Worm (Caenorhabditis elegans) whole organism, L1 larva: ENCODE data around the gene F29A7.4.

Experiments used
- C34B4.2 ChIP-seq: sonication (generic microtip); optimal IDR thresholded peaks from 2 replicates; lab custom pipeline; 2017; ENCODE audit warnings: mild to moderate bottlenecking, missing genetic modification characterization, missing compliant biosample characterization
- F16B12.6 ChIP-seq: fragments of 150-350 bp; optimal IDR thresholded peaks from 2 replicates; lab custom pipeline; 2014; ENCODE audit warnings: missing biosample characterization, missing genetic modification characterization
- aha-1 ChIP-seq: fragments of 150-350 bp; optimal IDR thresholded peaks from 2 replicates; lab custom pipeline; 2014; ENCODE audit warnings: missing biosample characterization, missing genetic modification characterization
- alr-1 ChIP-seq: fragments of 200-800 bp; sonication (Bioruptor generic); optimal IDR thresholded peaks from 2 replicates; lab custom pipeline; 2018; ENCODE audit warnings: borderline replicate concordance, mild to moderate bottlenecking, missing genetic modification characterization, missing compliant biosample characterization
- aly-2 ChIP-seq: fragments of 150-350 bp; optimal IDR thresholded peaks from 2 replicates; lab custom pipeline; 2014; ENCODE audit warnings: missing biosample characterization, missing genetic modification characterization
- blmp-1 ChIP-seq: fragments of 150-350 bp; optimal IDR thresholded peaks from 2 replicates; lab custom pipeline; 2014; ENCODE audit warnings: missing biosample characterization, missing genetic modification characterization
- ceh-8 ChIP-seq: fragments of 200-800 bp; sonication (Bioruptor generic); optimal IDR thresholded peaks from 2 replicates; lab custom pipeline; 2018; ENCODE audit warnings: mild to moderate bottlenecking, missing genetic modification characterization, moderate library complexity, missing compliant biosample characterization
- ceh-82 ChIP-seq, 3 experiments: fragments of 150-350 bp in 1 of 3; sonication (generic microtip) in 2 of 3; optimal IDR thresholded peaks; 2 replicates each; lab custom pipeline; 2014 to 2017; ENCODE audit warnings: missing biosample characterization in 3 of 3, missing genetic modification characterization in 3 of 3
- ceh-88 ChIP-seq: fragments of 200-800 bp; sonication (Bioruptor generic); IDR thresholded peaks from 2 replicates; pipeline ENCODE4 v1.3.6; 2022; ENCODE audit warnings: missing genetic modification characterization, missing compliant biosample characterization
- ceh-90 ChIP-seq: sonication (generic microtip); optimal IDR thresholded peaks from 2 replicates; lab custom pipeline; 2016; ENCODE audit warnings: missing genetic modification characterization, missing compliant biosample characterization
- ces-1 ChIP-seq: fragments of 150-350 bp; optimal IDR thresholded peaks from 2 replicates; lab custom pipeline; 2014; ENCODE audit warnings: missing biosample characterization, missing genetic modification reagents, missing genetic modification characterization
- dpl-1 ChIP-seq, 3 experiments: fragments of 150-350 bp in 2 of 3; sonication (generic microtip) in 1 of 3; optimal IDR thresholded peaks; 2 replicates each; lab custom pipeline; 2014 to 2017; ENCODE audit warnings: missing biosample characterization in 3 of 3, missing genetic modification characterization in 3 of 3, missing genetic modification reagents in 3 of 3
- dsc-1 ChIP-seq: sonication (generic microtip); optimal IDR thresholded peaks from 2 replicates; lab custom pipeline; 2016; ENCODE audit warnings: mild to moderate bottlenecking, missing genetic modification characterization, missing compliant biosample characterization
- efl-3 ChIP-seq: fragments of 200-800 bp; sonication (Bioruptor generic); optimal IDR thresholded peaks from 2 replicates; lab custom pipeline; 2018; ENCODE audit warnings: mild to moderate bottlenecking, missing genetic modification characterization, missing compliant biosample characterization
- elt-2 ChIP-seq: sonication (generic microtip); optimal IDR thresholded peaks from 2 replicates; lab custom pipeline; 2016; ENCODE audit warnings: missing genetic modification characterization, mild to moderate bottlenecking, inconsistent platforms, missing compliant biosample characterization, missing genetic modification reagents
- elt-3 ChIP-seq, 6 experiments: fragments of 150-350 bp in 1 of 6; sonication (generic microtip); optimal IDR thresholded peaks; 2 replicates each; lab custom pipeline; 2017 to 2018; ENCODE audit warnings: missing biosample characterization in 6 of 6, missing genetic modification characterization in 6 of 6, inconsistent platforms in 1 of 6
- ets-5 ChIP-seq: fragments of 200-800 bp; sonication (Bioruptor generic); IDR thresholded peaks from 2 replicates; pipeline ENCODE4 v1.3.6; 2022; ENCODE audit warnings: missing genetic modification characterization, missing compliant biosample characterization
- fkh-10 ChIP-seq: sonication (generic microtip); optimal IDR thresholded peaks from 2 replicates; lab custom pipeline; 2017; ENCODE audit warnings: missing biosample characterization, missing genetic modification reagents, missing genetic modification characterization
- fkh-8 ChIP-seq: sonication (generic microtip); optimal IDR thresholded peaks from 2 replicates; lab custom pipeline; 2016; ENCODE audit warnings: mild to moderate bottlenecking, missing genetic modification characterization, missing compliant biosample characterization
- fos-1 ChIP-seq: fragments of 150-350 bp; optimal IDR thresholded peaks from 2 replicates; lab custom pipeline; 2014; ENCODE audit warnings: missing biosample characterization, missing genetic modification characterization
- grh-1 ChIP-seq: fragments of 200-800 bp; sonication (Bioruptor generic); IDR thresholded peaks from 2 replicates; pipeline ENCODE4 v1.3.6; 2022; ENCODE audit warnings: missing genetic modification reagents, missing genetic modification characterization, missing compliant biosample characterization
- hlh-17 ChIP-seq: fragments of 200-800 bp; sonication (Bioruptor generic); optimal IDR thresholded peaks from 2 replicates; lab custom pipeline; 2018; ENCODE audit warnings: missing genetic modification characterization, mild to moderate bottlenecking, missing compliant biosample characterization, moderate library complexity, borderline replicate concordance
- hpl-2 ChIP-seq: fragments of 150-350 bp; optimal IDR thresholded peaks from 2 replicates; lab custom pipeline; 2014; ENCODE audit warnings: missing biosample characterization, missing genetic modification reagents, missing genetic modification characterization
- irx-1 ChIP-seq: sonication (generic microtip); optimal IDR thresholded peaks from 2 replicates; lab custom pipeline; 2016; ENCODE audit warnings: missing genetic modification characterization, missing compliant biosample characterization
- isw-1 ChIP-seq: fragments of 200-800 bp; sonication (Bioruptor generic); IDR thresholded peaks from 2 replicates; pipeline ENCODE4 v1.3.6; 2022; ENCODE audit warnings: missing genetic modification characterization, missing compliant biosample characterization
- jun-1 ChIP-seq: fragments of 150-350 bp; optimal IDR thresholded peaks from 2 replicates; lab custom pipeline; 2014; ENCODE audit warnings: missing biosample characterization, missing genetic modification reagents, missing genetic modification characterization
- lin-14 ChIP-seq: fragments of 200-800 bp; sonication (Bioruptor generic); optimal IDR thresholded peaks from 2 replicates; lab custom pipeline; 2018; ENCODE audit warnings: mild to moderate bottlenecking, missing genetic modification characterization, moderate library complexity, missing compliant biosample characterization
- lin-15B ChIP-seq: fragments of 150-350 bp; sonication (generic microtip); optimal IDR thresholded peaks from 3 replicates; lab custom pipeline; 2014; ENCODE audit warnings: missing biosample characterization, missing genetic modification characterization
- lin-35 ChIP-seq, 2 experiments: fragments of 150-350 bp; optimal IDR thresholded peaks; 2 replicates each; lab custom pipeline; 2014; ENCODE audit warnings: missing biosample characterization in 2 of 2, missing genetic modification characterization in 2 of 2, missing genetic modification reagents in 2 of 2
- lin-39 ChIP-seq: fragments of 150-350 bp; optimal IDR thresholded peaks from 2 replicates; lab custom pipeline; 2014; ENCODE audit warnings: missing biosample characterization, missing genetic modification reagents, missing genetic modification characterization
- lir-3 ChIP-seq: sonication (generic microtip); optimal IDR thresholded peaks from 2 replicates; lab custom pipeline; 2016; ENCODE audit warnings: mild to moderate bottlenecking, missing genetic modification characterization, moderate library complexity, missing compliant biosample characterization; ENCODE audit not compliant: poor library complexity
- lsy-2 ChIP-seq, 2 experiments: fragments of 150-350 bp; optimal IDR thresholded peaks; 2 replicates each; lab custom pipeline; 2014; ENCODE audit warnings: missing biosample characterization in 2 of 2, missing genetic modification characterization in 2 of 2
- mab-9 ChIP-seq: fragments of 200-800 bp; sonication (Bioruptor generic); IDR thresholded peaks from 2 replicates; pipeline ENCODE4 v1.3.6; 2022; ENCODE audit warnings: missing genetic modification reagents, missing genetic modification characterization, missing compliant biosample characterization
- mdl-1 ChIP-seq, 2 experiments: fragments of 150-350 bp; optimal IDR thresholded peaks; 2 replicates each; lab custom pipeline; 2014 to 2017; ENCODE audit warnings: missing biosample characterization in 2 of 2, missing genetic modification characterization in 2 of 2, inconsistent platforms in 1 of 2
- mef-2 ChIP-seq: fragments of 150-350 bp; optimal IDR thresholded peaks from 2 replicates; lab custom pipeline; 2014; ENCODE audit warnings: missing biosample characterization, missing genetic modification characterization
- mep-1 ChIP-seq: fragments of 150-350 bp; optimal IDR thresholded peaks from 2 replicates; lab custom pipeline; 2014; ENCODE audit warnings: missing biosample characterization, missing genetic modification characterization
- nhr-12 ChIP-seq: sonication (generic microtip); optimal IDR thresholded peaks from 2 replicates; lab custom pipeline; 2017; ENCODE audit warnings: missing biosample characterization, missing genetic modification characterization
- nhr-84 ChIP-seq: sonication (generic microtip); optimal IDR thresholded peaks from 2 replicates; lab custom pipeline; 2017; ENCODE audit warnings: missing biosample characterization, missing genetic modification characterization
- nhr-85 ChIP-seq: sonication (generic microtip); peaks from one replicate; lab custom pipeline; 2016; ENCODE audit warnings: missing genetic modification characterization, inconsistent platforms, missing compliant biosample characterization
- nhr-90 ChIP-seq: sonication (generic microtip); optimal IDR thresholded peaks from 2 replicates; lab custom pipeline; 2016; ENCODE audit warnings: mild to moderate bottlenecking, missing genetic modification characterization, missing compliant biosample characterization; ENCODE audit not compliant: poor library complexity
- pax-3 ChIP-seq: fragments of 200-800 bp; sonication (Bioruptor generic); optimal IDR thresholded peaks from 2 replicates; lab custom pipeline; 2018; ENCODE audit warnings: mild to moderate bottlenecking, missing genetic modification characterization, moderate library complexity, missing compliant biosample characterization
- pqm-1 ChIP-seq: sonication (generic microtip); optimal IDR thresholded peaks from 3 replicates; lab custom pipeline; 2017; ENCODE audit warnings: missing biosample characterization, missing genetic modification characterization
- rnt-1 ChIP-seq: sonication (generic microtip); optimal IDR thresholded peaks from 2 replicates; lab custom pipeline; 2016; ENCODE audit warnings: mild to moderate bottlenecking, missing genetic modification characterization, moderate library complexity, missing compliant biosample characterization
- skn-1 ChIP-seq: fragments of 150-350 bp; optimal IDR thresholded peaks from 2 replicates; lab custom pipeline; 2014; ENCODE audit warnings: missing biosample characterization, missing genetic modification characterization
- snu-23 ChIP-seq: sonication (generic microtip); optimal IDR thresholded peaks from 2 replicates; lab custom pipeline; 2016; ENCODE audit warnings: missing genetic modification characterization, missing compliant biosample characterization
- tbx-2 ChIP-seq: sonication (generic microtip); optimal IDR thresholded peaks from 2 replicates; lab custom pipeline; 2016; ENCODE audit warnings: missing genetic modification characterization, missing compliant biosample characterization
- unc-130 ChIP-seq: fragments of 150-350 bp; optimal IDR thresholded peaks from 2 replicates; lab custom pipeline; 2017; ENCODE audit warnings: missing biosample characterization, missing genetic modification characterization, inconsistent platforms
- unc-30 ChIP-seq: sonication (generic microtip); optimal IDR thresholded peaks from 2 replicates; lab custom pipeline; 2017; ENCODE audit warnings: missing biosample characterization, missing genetic modification characterization
- unc-62 ChIP-seq: fragments of 150-350 bp; optimal IDR thresholded peaks from 2 replicates; lab custom pipeline; 2014; ENCODE audit warnings: missing biosample characterization, missing genetic modification reagents, missing genetic modification characterization
- vab-15 ChIP-seq: sonication (generic microtip); optimal IDR thresholded peaks from 2 replicates; lab custom pipeline; 2017; ENCODE audit warnings: missing genotype, mild to moderate bottlenecking, missing genetic modification characterization, missing compliant biosample characterization
- xbp-1 ChIP-seq: sonication (generic microtip); optimal IDR thresholded peaks from 2 replicates; lab custom pipeline; 2016; ENCODE audit warnings: missing genetic modification characterization, missing compliant biosample characterization
- ztf-4 ChIP-seq: fragments of 150-350 bp; optimal IDR thresholded peaks from 2 replicates; lab custom pipeline; 2014; ENCODE audit warnings: missing biosample characterization, missing genetic modification characterization

The F29A7.4 gene

DNA sequence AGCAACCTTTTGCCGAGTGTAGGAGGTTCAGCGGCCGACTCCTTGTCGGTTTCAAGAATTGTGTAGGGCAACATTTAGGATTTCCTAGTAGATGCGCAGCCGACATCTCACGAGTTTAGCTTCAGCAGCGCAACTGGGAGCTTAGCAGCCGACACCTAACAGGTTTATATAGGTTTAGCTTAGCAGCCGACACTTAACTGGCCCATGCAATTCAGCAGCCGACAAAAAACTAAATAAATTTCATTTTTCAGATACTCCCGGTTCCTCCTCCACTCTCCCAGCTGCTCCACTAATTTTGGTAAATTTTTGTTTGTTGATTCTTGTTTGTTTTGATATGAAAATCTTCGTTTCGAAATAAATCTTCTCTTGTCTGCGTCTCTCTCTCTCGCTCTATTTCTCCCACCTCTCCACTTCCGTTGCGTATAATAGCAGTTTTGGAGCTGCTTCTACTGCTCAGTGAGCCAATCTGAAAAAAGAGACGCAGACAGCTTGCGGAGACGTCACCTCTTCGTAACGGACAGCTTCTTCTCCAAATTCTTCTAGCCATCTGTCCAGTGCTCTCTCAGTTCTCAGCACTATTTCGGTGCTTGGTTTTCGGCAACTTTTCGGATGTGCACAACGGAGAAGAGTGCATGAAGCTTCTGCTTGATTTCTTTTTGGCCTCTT is 1.7 kb upstream of the F29A7.4 start:
- no peak for TF ChIP-seq hpl-2 (GFP tag; lab: Kevin White, UChicago)
- no peak for TF ChIP-seq blmp-1 (tag; lab: Kevin White, UChicago)
- no peak for TF ChIP-seq nhr-12 (tag; lab: Kevin White, UChicago)
- peak; percentile 53 for TF ChIP-seq isw-1
- no peak for TF ChIP-seq lir-3 (tag; lab: Kevin White, UChicago)
- TF ChIP-seq unc-30 (tag; lab: Kevin White, UChicago), result no peak
- no peak for TF ChIP-seq rnt-1 (tag; lab: Kevin White, UChicago)
- TF ChIP-seq nhr-85 (tag; lab: Kevin White, UChicago), result no peak
- TF ChIP-seq ceh-8, result peak; percentile 3
- no peak for TF ChIP-seq elt-3 (tag; optimal IDR thresholded peaks at IDR 0.05; lab: Kevin White, UChicago)
- no peak for TF ChIP-seq nhr-84 (tag; lab: Kevin White, UChicago)
- peak; percentile 47 for TF ChIP-seq jun-1 (tag; lab: Kevin White, UChicago)
- peak; percentile 75 for TF ChIP-seq tbx-2 (tag; lab: Kevin White, UChicago)
- TF ChIP-seq mab-9 (GFP tag; lab: Robert Waterston, UW), result 0 out of 2 replicates have a peak, but pooled peaks have one; percentile 29
- peak; percentile 55 for TF ChIP-seq snu-23 (GFP tag; lab: Kevin White, UChicago)
- peak; percentile 42 for TF ChIP-seq xbp-1 (tag; lab: Kevin White, UChicago)
- TF ChIP-seq mef-2 (tag; lab: Kevin White, UChicago), result no peak
- TF ChIP-seq skn-1 (tag; lab: Kevin White, UChicago), result peak; percentile 9
- TF ChIP-seq aly-2, result no peak
- no peak for TF ChIP-seq ceh-88 (GFP tag; lab: Robert Waterston, UW)
- no peak for TF ChIP-seq F16B12.6 (tag; lab: Kevin White, UChicago)
- peak; percentile 48 to 62 for TF ChIP-seq lsy-2 (tag; optimal IDR thresholded peaks at IDR 0.05; lab: Kevin White, UChicago)
- no peak for TF ChIP-seq ceh-90 (tag; lab: Kevin White, UChicago)
- no peak for TF ChIP-seq efl-3
- no peak for TF ChIP-seq lin-15B (tag; lab: Kevin White, UChicago)
- TF ChIP-seq fkh-8 (tag; lab: Kevin White, UChicago), result peak; percentile 94
- peak; percentile 46 for TF ChIP-seq dsc-1 (tag; lab: Kevin White, UChicago)
- peak in 1 of 2 experiments; percentile 31 for TF ChIP-seq lin-35 (GFP tag; optimal IDR thresholded peaks at IDR 0.05; lab: Kevin White, UChicago)
- no peak for TF ChIP-seq lin-39 (tag; lab: Kevin White, UChicago)
- TF ChIP-seq fos-1, result peak; percentile 54
- TF ChIP-seq ces-1 (GFP tag; lab: Kevin White, UChicago), result no peak
- TF ChIP-seq unc-62 (GFP tag; lab: Kevin White, UChicago), result no peak
- TF ChIP-seq ceh-82 (tag; optimal IDR thresholded peaks at IDR 0.05; lab: Kevin White, UChicago), result peak; percentile 50 to 64 (median 57)
- TF ChIP-seq pqm-1, result no peak
- no peak for TF ChIP-seq unc-130
- no peak for TF ChIP-seq aha-1
- TF ChIP-seq ets-5 (GFP tag; lab: Robert Waterston, UW), result no peak
- no peak for TF ChIP-seq alr-1
- TF ChIP-seq hlh-17, result no peak
- no peak for TF ChIP-seq irx-1 (tag; lab: Kevin White, UChicago)
- no peak for TF ChIP-seq vab-15
- peak; percentile 88 for TF ChIP-seq fkh-10
- no peak for TF ChIP-seq mdl-1 (tag; optimal IDR thresholded peaks at IDR 0.05; lab: Kevin White, UChicago)
- TF ChIP-seq ztf-4 (tag; lab: Kevin White, UChicago), result no peak
- TF ChIP-seq dpl-1 (GFP tag; optimal IDR thresholded peaks at IDR 0.05; lab: Kevin White, UChicago), result peak in 2 of 3 experiments; percentile 10 to 11
- peak; percentile 95 for TF ChIP-seq lin-14
- no peak for TF ChIP-seq C34B4.2 (tag; lab: Kevin White, UChicago)
- no peak for TF ChIP-seq elt-2 (tag; lab: Kevin White, UChicago)
- no peak for TF ChIP-seq grh-1 (GFP tag; lab: Robert Waterston, UW)
- TF ChIP-seq pax-3 (tag; lab: Kevin White, UChicago), result no peak
- no peak for TF ChIP-seq nhr-90 (tag; lab: Kevin White, UChicago)
- TF ChIP-seq mep-1 (tag; lab: Kevin White, UChicago), result peak; percentile 29
